Fruit fly (Drosophila melanogaster) whole organism, embryonic: ENCODE results near the gene Ada1-1.

ENCODE experiments used
- Adf1 ChIP-seq: fragments of 200-800 bp; sonication (Bioruptor generic); IDR thresholded peaks from 2 replicates; pipeline ENCODE4 v1.3.6; 2022; ENCODE audit warnings: missing biosample characterization, missing genetic modification characterization
- Antp ChIP-seq: fragments of 200-800 bp; sonication (Bioruptor generic); optimal IDR thresholded peaks from 3 replicates; lab custom pipeline; 2016; ENCODE audit warnings: missing biosample characterization, missing genetic modification characterization
- Bgb ChIP-seq: fragments of 200-800 bp; sonication (Bioruptor generic); IDR thresholded peaks from 2 replicates; pipeline ENCODE4 v1.3.6; 2022; ENCODE audit warnings: missing biosample characterization, missing genetic modification characterization; ENCODE audit not compliant: partially characterized antibody
- CG10654 ChIP-seq: fragments of 200-800 bp; sonication (Bioruptor generic); optimal IDR thresholded peaks from 2 replicates; lab custom pipeline; 2016; ENCODE audit warnings: missing biosample characterization, missing genetic modification characterization
- CG10979 ChIP-seq: fragments of 200-800 bp; sonication (Bioruptor generic); optimal IDR thresholded peaks from 2 replicates; lab custom pipeline; 2018; ENCODE audit warnings: missing biosample characterization, mild to moderate bottlenecking, missing genetic modification characterization, moderate library complexity
- CG11696 ChIP-seq: fragments of 200-800 bp; sonication (Bioruptor generic); IDR thresholded peaks from 2 replicates; pipeline ENCODE4 v1.3.6; 2022; ENCODE audit warnings: missing biosample characterization, missing genetic modification characterization
- CG14667 ChIP-seq: fragments of 200-800 bp; sonication (Bioruptor generic); IDR thresholded peaks from 2 replicates; pipeline ENCODE4 v1.3.6; 2022; ENCODE audit warnings: missing biosample characterization, missing genetic modification characterization
- CG15514 ChIP-seq: fragments of 200-800 bp; sonication (Bioruptor generic); optimal IDR thresholded peaks from 3 replicates; lab custom pipeline; 2017; ENCODE audit warnings: missing biosample characterization, missing genetic modification characterization, mild to moderate bottlenecking, moderate library complexity, missing genetic modification reagents
- CG1832 ChIP-seq: fragments of 200-800 bp; sonication (Bioruptor generic); optimal IDR thresholded peaks from 2 replicates; lab custom pipeline; 2017; ENCODE audit warnings: missing biosample characterization, mild to moderate bottlenecking, missing genetic modification characterization, inconsistent platforms
- CG2678 ChIP-seq: fragments of 200-800 bp; sonication (Bioruptor generic); optimal IDR thresholded peaks from 3 replicates; lab custom pipeline; 2019; ENCODE audit warnings: missing biosample characterization, mild to moderate bottlenecking, missing genetic modification characterization, moderate library complexity
- CG30431 ChIP-seq: fragments of 200-800 bp; sonication (Bioruptor generic); optimal IDR thresholded peaks from 2 replicates; lab custom pipeline; 2017; ENCODE audit warnings: missing biosample characterization, missing genetic modification characterization
- CG3726 ChIP-seq: fragments of 200-800 bp; sonication (Bioruptor generic); IDR thresholded peaks from 3 replicates; pipeline ENCODE4, ENCODE4 v1.3.6; 2022; ENCODE audit warnings: missing biosample characterization, missing genetic modification characterization
- CG6175 ChIP-seq: fragments of 200-800 bp; sonication (Bioruptor generic); IDR thresholded peaks from 3 replicates; pipeline ENCODE4 v1.3.6; 2022; ENCODE audit warnings: missing biosample characterization, missing genetic modification characterization
- CG6765 ChIP-seq: fragments of 200-800 bp; sonication (Bioruptor generic); optimal IDR thresholded peaks from 3 replicates; lab custom pipeline; 2017; ENCODE audit warnings: missing biosample characterization, mild to moderate bottlenecking, missing genetic modification characterization
- CG7839 ChIP-seq: fragments of 200-800 bp; sonication (Bioruptor generic); optimal IDR thresholded peaks from 3 replicates; lab custom pipeline; 2018; ENCODE audit warnings: missing biosample characterization, mild to moderate bottlenecking, missing genetic modification characterization, moderate library complexity
- CG8290 ChIP-seq, 3 experiments: fragments of 200-800 bp; sonication (Bioruptor generic); optimal IDR thresholded peaks; 2 replicates each; lab custom pipeline; 2016 to 2019; ENCODE audit warnings: missing biosample characterization in 3 of 3, missing genetic modification characterization in 3 of 3, mild to moderate bottlenecking in 2 of 3, moderate library complexity in 1 of 3
- CG9876 ChIP-seq: fragments of 200-800 bp; sonication (Bioruptor generic); optimal IDR thresholded peaks from 2 replicates; lab custom pipeline; 2016; ENCODE audit warnings: missing biosample characterization, missing genetic modification characterization
- Dad ChIP-seq: fragments of 200-800 bp; sonication (Bioruptor generic); optimal IDR thresholded peaks from 3 replicates; lab custom pipeline; 2016; ENCODE audit warnings: missing biosample characterization, missing genetic modification characterization
- ERR ChIP-seq: fragments of 200-800 bp; sonication (Bioruptor generic); optimal IDR thresholded peaks from 2 replicates; lab custom pipeline; 2016; ENCODE audit warnings: missing biosample characterization, missing genetic modification characterization
- Fer3 ChIP-seq: fragments of 200-800 bp; sonication (Bioruptor generic); optimal IDR thresholded peaks from 2 replicates; lab custom pipeline; 2018; ENCODE audit warnings: missing biosample characterization, mild to moderate bottlenecking, missing genetic modification characterization, moderate library complexity
- Hr3 ChIP-seq: fragments of 200-800 bp; sonication (Bioruptor generic); optimal IDR thresholded peaks from 3 replicates; lab custom pipeline; 2016; ENCODE audit warnings: missing biosample characterization, missing genetic modification characterization
- Hr51 ChIP-seq, 2 experiments: fragments of 200-800 bp; sonication (Bioruptor generic); optimal IDR thresholded peaks; 2 replicates in 1 of 2; 3 replicates in 1 of 2; lab custom pipeline; 2016 to 2018; ENCODE audit warnings: missing biosample characterization in 2 of 2, missing genetic modification characterization in 2 of 2, mild to moderate bottlenecking in 1 of 2, moderate library complexity in 1 of 2
- Lim3 ChIP-seq: fragments of 200-800 bp; sonication (Bioruptor generic); IDR thresholded peaks from 2 replicates; pipeline ENCODE4 v1.3.6; 2022; ENCODE audit warnings: missing biosample characterization, missing genetic modification characterization
- Myb ChIP-seq: fragments of 200-800 bp; sonication (Bioruptor generic); optimal IDR thresholded peaks from 2 replicates; lab custom pipeline; 2016; ENCODE audit warnings: missing biosample characterization, missing genetic modification characterization
- NC2α ChIP-seq: fragments of 200-800 bp; sonication (Bioruptor generic); optimal IDR thresholded peaks from 2 replicates; lab custom pipeline; 2016; ENCODE audit warnings: missing biosample characterization, missing genetic modification characterization
- Oaz ChIP-seq: fragments of 200-800 bp; sonication (Bioruptor generic); IDR thresholded peaks from 2 replicates; pipeline ENCODE4 v1.3.6; 2022; ENCODE audit warnings: missing biosample characterization, missing genetic modification characterization
- Oli ChIP-seq: fragments of 200-800 bp; sonication (Bioruptor generic); optimal IDR thresholded peaks from 2 replicates; lab custom pipeline; 2018; ENCODE audit warnings: missing biosample characterization, mild to moderate bottlenecking, missing genetic modification characterization, moderate library complexity
- Poxn ChIP-seq: fragments of 200-800 bp; sonication (Bioruptor generic); IDR thresholded peaks from 2 replicates; pipeline ENCODE4 v1.3.6; 2022; ENCODE audit warnings: missing biosample characterization, missing genetic modification characterization
- chm ChIP-seq: fragments of 200-800 bp; sonication (Bioruptor generic); IDR thresholded peaks from 2 replicates; pipeline ENCODE4 v1.3.6; 2022; ENCODE audit warnings: missing biosample characterization, missing genetic modification characterization
- chn ChIP-seq: fragments of 200-800 bp; sonication (Bioruptor generic); optimal IDR thresholded peaks from 2 replicates; lab custom pipeline; 2016; ENCODE audit warnings: missing biosample characterization, missing genetic modification characterization
- corto ChIP-seq: fragments of 200-800 bp; sonication (Bioruptor generic); optimal IDR thresholded peaks from 2 replicates; lab custom pipeline; 2016; ENCODE audit warnings: missing biosample characterization, mild to moderate bottlenecking, missing genetic modification characterization, moderate library complexity
- cwo ChIP-seq: fragments of 200-800 bp; sonication (Bioruptor generic); optimal IDR thresholded peaks from 3 replicates; lab custom pipeline; 2017; ENCODE audit warnings: missing biosample characterization, missing genetic modification characterization, mild to moderate bottlenecking, moderate library complexity, missing genetic modification reagents
- en ChIP-seq: fragments of 200-800 bp; sonication (Bioruptor generic); optimal IDR thresholded peaks from 2 replicates; lab custom pipeline; 2016; ENCODE audit warnings: missing biosample characterization, missing genetic modification characterization
- fu2 ChIP-seq: fragments of 200-800 bp; sonication (Bioruptor generic); optimal IDR thresholded peaks from 2 replicates; lab custom pipeline; 2016; ENCODE audit warnings: missing biosample characterization, missing genetic modification characterization
- gfzf ChIP-seq: fragments of 200-800 bp; sonication (Bioruptor generic); optimal IDR thresholded peaks from 2 replicates; lab custom pipeline; 2016; ENCODE audit warnings: missing biosample characterization, mild to moderate bottlenecking, missing genetic modification characterization, moderate library complexity
- ham ChIP-seq: fragments of 200-800 bp; sonication (Bioruptor generic); IDR thresholded peaks from 2 replicates; pipeline ENCODE4 v1.3.6; 2022; ENCODE audit warnings: missing biosample characterization, missing genetic modification characterization
- hkb ChIP-seq, 2 experiments: fragments of 200-800 bp in 1 of 2; fragments of >200 bp in 1 of 2; sonication (Bioruptor generic) in 1 of 2; IDR thresholded peaks in 1 of 2; optimal IDR thresholded peaks in 1 of 2; 2 replicates each; pipeline versions ENCODE4 v1.3.6 to Lab custom; 2017 to 2022; ENCODE audit warnings: missing biosample characterization in 1 of 2, missing genetic modification characterization in 1 of 2
- ind ChIP-seq: fragments of 200-800 bp; sonication (Bioruptor generic); optimal IDR thresholded peaks from 3 replicates; lab custom pipeline; 2016; ENCODE audit warnings: missing biosample characterization, missing genetic modification characterization
- luna ChIP-seq: fragments of 200-800 bp; sonication (Bioruptor generic); optimal IDR thresholded peaks from 2 replicates; lab custom pipeline; 2016; ENCODE audit warnings: missing biosample characterization, missing genetic modification characterization
- pan ChIP-seq, 4 experiments: fragments of >200 bp in 3 of 4; fragments of 200-800 bp in 1 of 4; sonication (Bioruptor generic) in 1 of 4; optimal IDR thresholded peaks in 3 of 4; IDR thresholded peaks in 1 of 4; 2 replicates each; pipeline versions ENCODE4 v1.3.6 to Lab custom; 2017 to 2022; ENCODE audit warnings: missing biosample characterization in 2 of 4, missing genetic modification characterization in 2 of 4, mixed read lengths in 1 of 4
- pita ChIP-seq: fragments of 200-800 bp; sonication (Bioruptor generic); optimal IDR thresholded peaks from 2 replicates; lab custom pipeline; 2017; ENCODE audit warnings: missing biosample characterization, mild to moderate bottlenecking, missing genetic modification characterization
- ranshi ChIP-seq: fragments of 200-800 bp; sonication (Bioruptor generic); IDR thresholded peaks from 2 replicates; pipeline ENCODE4 v1.3.6; 2022; ENCODE audit warnings: missing biosample characterization, missing genetic modification characterization
- sens ChIP-seq: fragments of 200-800 bp; sonication (Bioruptor generic); peaks from one replicate; lab custom pipeline; 2016; ENCODE audit warnings: missing biosample characterization, missing genetic modification characterization
- sima ChIP-seq: fragments of 200-800 bp; sonication (Bioruptor generic); optimal IDR thresholded peaks from 2 replicates; lab custom pipeline; 2016; ENCODE audit warnings: missing biosample characterization, missing genetic modification characterization
- sisA ChIP-seq: fragments of 200-800 bp; sonication (Bioruptor generic); IDR thresholded peaks from 2 replicates; pipeline ENCODE4 v1.3.6; 2022; ENCODE audit warnings: missing biosample characterization, missing genetic modification characterization
- zfh2 ChIP-seq: fragments of 200-800 bp; sonication (Bioruptor generic); optimal IDR thresholded peaks from 2 replicates; lab custom pipeline; 2016; ENCODE audit warnings: missing biosample characterization, missing genetic modification characterization

Ada1-1 gene

DNA sequence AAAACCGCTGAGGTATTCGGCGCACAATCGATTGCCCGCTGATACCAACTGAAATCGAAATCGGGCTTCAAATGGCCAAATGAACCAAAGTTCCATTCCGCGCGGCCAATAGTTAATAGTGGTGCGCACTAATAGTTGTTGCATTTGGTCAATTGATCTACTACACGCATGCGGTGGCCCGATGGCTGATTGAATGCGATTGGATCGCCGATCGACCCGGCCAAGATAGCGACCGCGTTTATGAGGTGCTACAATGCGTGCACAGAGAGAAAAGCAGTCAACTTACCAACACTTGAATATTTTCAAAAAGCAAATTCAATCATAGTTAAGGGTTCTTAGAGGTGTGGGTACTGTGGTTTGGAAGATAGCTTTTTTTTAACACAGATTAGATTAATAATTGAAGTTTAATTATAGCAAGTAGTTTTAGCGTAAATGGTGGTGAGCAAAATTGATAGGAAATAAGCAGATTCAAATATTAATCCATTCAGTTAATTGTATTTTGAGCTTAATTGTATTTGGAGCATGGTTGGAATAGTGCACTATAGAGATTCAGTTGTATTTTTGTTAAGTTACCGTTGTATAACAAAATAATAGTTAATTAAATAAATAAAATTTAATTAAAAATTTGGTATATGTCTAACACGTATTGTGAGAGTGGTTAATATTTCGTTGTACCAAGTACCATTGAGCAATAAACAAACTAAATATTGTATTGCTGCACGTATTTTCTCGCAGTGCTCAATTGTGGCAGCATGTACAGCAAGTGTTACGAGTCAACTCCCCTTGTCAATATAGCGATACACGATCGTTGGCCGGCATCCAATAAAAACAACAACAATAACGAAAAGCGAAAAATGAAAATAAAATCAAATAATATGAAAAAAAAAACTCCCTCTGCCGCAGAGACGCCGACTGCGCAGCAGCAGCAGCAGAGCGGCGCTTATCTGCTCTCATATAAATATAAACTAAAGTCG lies 30.1 kb downstream of the Ada1-1 start (continued):
- TF ChIP-seq cwo (GFP tag; lab: Kevin White, UChicago) = peak; percentile 1
- peak; percentile 69 for TF ChIP-seq CG7839 (tag; lab: Kevin White, UChicago)
- no peak for TF ChIP-seq luna (GFP tag; lab: Kevin White, UChicago)
- TF ChIP-seq Dad (GFP tag; lab: Kevin White, UChicago) = no peak
- no peak for TF ChIP-seq ham (GFP tag; lab: Robert Waterston, UW)
- peak; percentile 42; the same call in 1 of the 3 replicates for TF ChIP-seq CG6175 (GFP tag; lab: Robert Waterston, UW)
- TF ChIP-seq CG10654 (GFP tag; lab: Kevin White, UChicago) = peak; percentile 34
- TF ChIP-seq CG6765 = peak; percentile 0
- TF ChIP-seq Bgb (GFP tag; lab: Robert Waterston, UW) = 0 out of 2 replicates have a peak, but pooled peaks have one; percentile 35
- peak; percentile 24 for TF ChIP-seq Fer3 (tag; lab: Kevin White, UChicago)
- TF ChIP-seq Lim3 (GFP tag; lab: Robert Waterston, UW) = peak; percentile 35; the same call in 1 of the 2 replicates
- TF ChIP-seq CG10979 (tag; lab: Kevin White, UChicago) = peak; percentile 62
- TF ChIP-seq CG9876 = no peak
- peak; percentile 97 for TF ChIP-seq Adf1 (GFP tag; lab: Robert Waterston, UW)
- no peak for TF ChIP-seq zfh2
- TF ChIP-seq sima (GFP tag; lab: Kevin White, UChicago) = no peak
- peak; percentile 22 for TF ChIP-seq NC2α (GFP tag; lab: Kevin White, UChicago)
- TF ChIP-seq ranshi (GFP tag; lab: Robert Waterston, UW) = peak; percentile 46; the same call in 1 of the 2 replicates
- TF ChIP-seq pan (optimal IDR thresholded peaks at IDR 0.05; lab: Kevin White, UChicago) = no peak
- peak in 1 of 2 experiments; percentile 43 for TF ChIP-seq pan (GFP tag; optimal IDR thresholded peaks at IDR 0.05 in 1 of 2, IDR thresholded peaks at IDR 0.05 in 1 of 2)
- TF ChIP-seq fu2 (GFP tag; lab: Kevin White, UChicago) = peak; percentile 11
- peak; percentile 26 for TF ChIP-seq CG14667
- TF ChIP-seq CG2678 (tag; lab: Kevin White, UChicago) = peak; percentile 71
- peak; percentile 22 for TF ChIP-seq corto (GFP tag; lab: Kevin White, UChicago)
- peak; percentile 13; the same call in 1 of the 2 replicates for TF ChIP-seq CG11696 (GFP tag; lab: Robert Waterston, UW)
- TF ChIP-seq ERR (GFP tag; lab: Kevin White, UChicago) = no peak
- TF ChIP-seq Oaz = no peak
- TF ChIP-seq chm = 0 out of 2 replicates have a peak, but pooled peaks have one; percentile 40
- no peak for TF ChIP-seq hkb (optimal IDR thresholded peaks at IDR 0.05; lab: Kevin White, UChicago)
- 0 out of 2 replicates have a peak, but pooled peaks have one; percentile 21 for TF ChIP-seq hkb (GFP tag; IDR thresholded peaks at IDR 0.05; lab: Robert Waterston, UW)
- TF ChIP-seq chn = peak; percentile 54
- no peak for TF ChIP-seq CG8290 (GFP tag; optimal IDR thresholded peaks at IDR 0.05; lab: Kevin White, UChicago)
- TF ChIP-seq CG8290 (tag; optimal IDR thresholded peaks at IDR 0.05; lab: Kevin White, UChicago) = peak in 1 of 2 experiments; percentile 69
- TF ChIP-seq CG30431 (GFP tag; lab: Kevin White, UChicago) = peak; percentile 60
- no peak for TF ChIP-seq en (GFP tag; lab: Kevin White, UChicago)
- no peak for TF ChIP-seq gfzf
- peak in 1 of 2 experiments; percentile 75 for TF ChIP-seq Hr51 (GFP tag; optimal IDR thresholded peaks at IDR 0.05; lab: Kevin White, UChicago)
- no peak for TF ChIP-seq CG1832 (GFP tag; lab: Kevin White, UChicago)
- TF ChIP-seq CG3726 (GFP tag; lab: Robert Waterston, UW) = 0 out of 3 replicates have a peak, but pooled peaks have one; percentile 47
- TF ChIP-seq Hr3 (GFP tag; lab: Kevin White, UChicago) = peak; percentile 56
- peak; percentile 68 for TF ChIP-seq sens (GFP tag; lab: Kevin White, UChicago)
- peak; percentile 95 for TF ChIP-seq CG15514
- peak; percentile 38 for TF ChIP-seq ind (GFP tag; lab: Kevin White, UChicago)
- TF ChIP-seq sisA = peak; percentile 43; the same call in 1 of the 2 replicates
- TF ChIP-seq Antp (GFP tag; lab: Kevin White, UChicago) = no peak
- no peak for TF ChIP-seq Poxn
- TF ChIP-seq pita (GFP tag; lab: Kevin White, UChicago) = no peak
- TF ChIP-seq Oli = peak; percentile 83
- TF ChIP-seq Myb (GFP tag; lab: Kevin White, UChicago) = peak; percentile 23
